Worm (Caenorhabditis elegans) whole organism, mixed stage, embryonic: ENCODE results near the gene cmd-1.

ENCODE experiments used
- M03D4.4 ChIP-seq: sonication (generic microtip); optimal IDR thresholded peaks from 2 replicates; lab custom pipeline; 2017; ENCODE audit warnings: mild to moderate bottlenecking, missing genetic modification characterization, missing compliant biosample characterization
- blmp-1 ChIP-seq: fragments of 150-350 bp; optimal IDR thresholded peaks from 2 replicates; lab custom pipeline; 2014; ENCODE audit warnings: missing biosample characterization, missing genetic modification characterization
- ceh-83 ChIP-seq: fragments of 200-800 bp; sonication (Bioruptor generic); optimal IDR thresholded peaks from 2 replicates; lab custom pipeline; 2018; ENCODE audit warnings: mild to moderate bottlenecking, missing genetic modification characterization, missing compliant biosample characterization
- ces-1 ChIP-seq: fragments of 150-350 bp; optimal IDR thresholded peaks from 2 replicates; lab custom pipeline; 2014; ENCODE audit warnings: missing biosample characterization, missing genetic modification reagents, missing genetic modification characterization
- cnd-1 ChIP-seq: fragments of 200-800 bp; sonication (Bioruptor generic); optimal IDR thresholded peaks from 2 replicates; lab custom pipeline; 2018; ENCODE audit warnings: mild to moderate bottlenecking, missing genetic modification characterization, missing compliant biosample characterization
- drap-1 ChIP-seq: fragments of 200-800 bp; sonication (Bioruptor generic); optimal IDR thresholded peaks from 3 replicates; lab custom pipeline; 2018; ENCODE audit warnings: mild to moderate bottlenecking, missing genetic modification characterization, missing compliant biosample characterization
- elt-1 ChIP-seq: sonication (generic microtip); optimal IDR thresholded peaks from 2 replicates; lab custom pipeline; 2017; ENCODE audit warnings: missing genetic modification characterization, mild to moderate bottlenecking, missing compliant biosample characterization, antibody characterized with exemption, moderate library complexity, borderline replicate concordance; ENCODE audit not compliant: insufficient read depth
- elt-3 ChIP-seq: fragments of 150-350 bp; optimal IDR thresholded peaks from 2 replicates; lab custom pipeline; 2014; ENCODE audit warnings: missing biosample characterization, missing genetic modification characterization
- ham-2 ChIP-seq: fragments of 200-800 bp; sonication (Bioruptor generic); optimal IDR thresholded peaks from 2 replicates; lab custom pipeline; 2018; ENCODE audit warnings: mild to moderate bottlenecking, missing genetic modification characterization, missing compliant biosample characterization
- hlh-1 ChIP-seq: fragments of 150-350 bp; optimal IDR thresholded peaks from 2 replicates; lab custom pipeline; 2014; ENCODE audit warnings: missing biosample characterization, missing genetic modification reagents, missing genetic modification characterization
- lin-13 ChIP-seq: fragments of 150-350 bp; optimal IDR thresholded peaks from 2 replicates; lab custom pipeline; 2014; ENCODE audit warnings: missing biosample characterization, missing genetic modification characterization
- lin-32 ChIP-seq: fragments of 200-800 bp; sonication (Bioruptor generic); optimal IDR thresholded peaks from 2 replicates; lab custom pipeline; 2018; ENCODE audit warnings: mild to moderate bottlenecking, missing genetic modification characterization, missing compliant biosample characterization
- mab-5 ChIP-seq: fragments of 150-350 bp; optimal IDR thresholded peaks from 2 replicates; lab custom pipeline; 2014; ENCODE audit warnings: missing biosample characterization, missing genetic modification characterization
- mep-1 ChIP-seq: fragments of 150-350 bp; optimal IDR thresholded peaks from 2 replicates; lab custom pipeline; 2017; ENCODE audit warnings: missing biosample characterization, missing genetic modification reagents, missing genetic modification characterization, inconsistent platforms
- nhr-12 ChIP-seq: fragments of 150-350 bp; optimal IDR thresholded peaks from 2 replicates; lab custom pipeline; 2014; ENCODE audit warnings: missing biosample characterization, missing genetic modification characterization
- nhr-2 ChIP-seq: fragments of 150-350 bp; optimal IDR thresholded peaks from 2 replicates; lab custom pipeline; 2014; ENCODE audit warnings: missing biosample characterization, missing genetic modification characterization
- nhr-28 ChIP-seq: fragments of 150-350 bp; optimal IDR thresholded peaks from 2 replicates; lab custom pipeline; 2014; ENCODE audit warnings: missing biosample characterization, missing genetic modification characterization
- nhr-76 ChIP-seq: sonication (generic microtip); optimal IDR thresholded peaks from 2 replicates; lab custom pipeline; 2017; ENCODE audit warnings: missing biosample characterization, missing genetic modification characterization
- pha-4 ChIP-seq: fragments of 150-350 bp; optimal IDR thresholded peaks from 2 replicates; lab custom pipeline; 2018; ENCODE audit warnings: missing biosample characterization, missing genetic modification reagents, missing genetic modification characterization
- tbx-8 ChIP-seq: fragments of 200-800 bp; sonication (Bioruptor generic); optimal IDR thresholded peaks from 2 replicates; lab custom pipeline; 2018; ENCODE audit warnings: mild to moderate bottlenecking, missing genetic modification characterization, moderate library complexity, missing compliant biosample characterization
- unc-120 ChIP-seq: sonication (generic microtip); optimal IDR thresholded peaks from 2 replicates; lab custom pipeline; 2017; ENCODE audit warnings: missing genetic modification characterization, missing compliant biosample characterization; ENCODE audit not compliant: poor library complexity, severe bottlenecking
- unc-39 ChIP-seq: fragments of 150-350 bp; optimal IDR thresholded peaks from 2 replicates; lab custom pipeline; 2014; ENCODE audit warnings: missing biosample characterization, missing genetic modification characterization
- unc-62 ChIP-seq: fragments of 150-350 bp; optimal IDR thresholded peaks from 2 replicates; lab custom pipeline; 2014; ENCODE audit warnings: missing biosample characterization, missing genetic modification reagents, missing genetic modification characterization
- zip-8 ChIP-seq: fragments of 150-350 bp; optimal IDR thresholded peaks from 2 replicates; lab custom pipeline; 2014; ENCODE audit warnings: missing biosample characterization, missing genetic modification characterization
- ztf-11 ChIP-seq: fragments of 150-350 bp; optimal IDR thresholded peaks from 2 replicates; lab custom pipeline; 2014; ENCODE audit warnings: missing biosample characterization, missing genetic modification characterization

The cmd-1 gene

ce11 chrV:1155914-1156313 lies at the start of gene cmd-1:
Gene cmd-1, plus strand, starts transcription at chrV:1156271.
- TF ChIP-seq elt-3 (tag; lab: Kevin White, UChicago), result peak; percentile 31
- peak; percentile 39 for TF ChIP-seq ces-1 (GFP tag; lab: Kevin White, UChicago)
- no peak for TF ChIP-seq pha-4 (tag; lab: Kevin White, UChicago)

- no peak for TF ChIP-seq nhr-12
- no peak for TF ChIP-seq tbx-8 (GFP tag; lab: Kevin White, UChicago)
- TF ChIP-seq nhr-28 (tag; lab: Kevin White, UChicago), result no peak
- TF ChIP-seq zip-8 (tag; lab: Kevin White, UChicago), result no peak
- TF ChIP-seq nhr-76 (tag; lab: Kevin White, UChicago), result no peak
- no peak for TF ChIP-seq nhr-2 (tag; lab: Kevin White, UChicago)
- no peak for TF ChIP-seq lin-13 (tag; lab: Kevin White, UChicago)
- no peak for TF ChIP-seq ham-2 (GFP tag; lab: Kevin White, UChicago)
These were observed 43.9 kb upstream of the cmd-1 start for ce11 chrV:1112180-1112579.

- TF ChIP-seq ham-2 (GFP tag; lab: Kevin White, UChicago), result no peak
- no peak for TF ChIP-seq mab-5 (tag; lab: Kevin White, UChicago)
- no peak for TF ChIP-seq cnd-1 (tag; lab: Kevin White, UChicago)
- TF ChIP-seq, all 35 proteins: peak for 0
These were observed 43.4 kb upstream of the cmd-1 start, which contains the start of gene Y50D4B.1 for ce11 chrV:1112658-1113057. Gene Y50D4B.1, plus strand, starts transcription at chrV:1112958.

ce11 chrV:1120101-1120500 lies 36.0 kb upstream of the cmd-1 start:
- no peak for TF ChIP-seq hlh-1 (tag; lab: Kevin White, UChicago)
- TF ChIP-seq lin-32 (GFP tag; lab: Kevin White, UChicago), result no peak
- no peak for TF ChIP-seq mep-1 (tag; lab: Kevin White, UChicago)
- TF ChIP-seq nhr-28 (tag; lab: Kevin White, UChicago), result no peak
- no peak for TF ChIP-seq cnd-1 (tag; lab: Kevin White, UChicago)
- TF ChIP-seq unc-62 (GFP tag; lab: Kevin White, UChicago), result no peak
- no peak for TF ChIP-seq nhr-12
- no peak for TF ChIP-seq nhr-2 (tag; lab: Kevin White, UChicago)
- no peak for TF ChIP-seq drap-1 (GFP tag; lab: Kevin White, UChicago)

ce11 chrV:1131880-1132623 lies 24.0 kb upstream of the cmd-1 start, which contains the start of gene W07B8.4:
Gene W07B8.4, minus strand, starts transcription at chrV:1131930.
- TF ChIP-seq ces-1 (GFP tag; lab: Kevin White, UChicago) (no peak), cnd-1 (tag; lab: Kevin White, UChicago) (no peak), M03D4.4 (tag; lab: Kevin White, UChicago) (no peak), ztf-11 (no peak), unc-120 (no peak), lin-32 (GFP tag; lab: Kevin White, UChicago) (no peak), zip-8 (tag; lab: Kevin White, UChicago) (no peak), pha-4 (tag; lab: Kevin White, UChicago) (no peak)

- no peak for TF ChIP-seq cnd-1 (tag; lab: Kevin White, UChicago)
- no peak for TF ChIP-seq mep-1 (tag; lab: Kevin White, UChicago)
- TF ChIP-seq unc-62 (GFP tag; lab: Kevin White, UChicago), result no peak
- TF ChIP-seq pha-4 (tag; lab: Kevin White, UChicago), result no peak
- TF ChIP-seq, all 35 proteins: peak for 0
These were observed 22.8 kb upstream of the cmd-1 start for ce11 chrV:1133223-1133622.

- TF ChIP-seq mep-1 (tag; lab: Kevin White, UChicago), result no peak
- TF ChIP-seq blmp-1, result no peak
- no peak for TF ChIP-seq unc-39
- no peak for TF ChIP-seq zip-8 (tag; lab: Kevin White, UChicago)
- TF ChIP-seq elt-3 (tag; lab: Kevin White, UChicago), result no peak
- no peak for TF ChIP-seq hlh-1 (tag; lab: Kevin White, UChicago)
- no peak for TF ChIP-seq ceh-83 (GFP tag; lab: Kevin White, UChicago)
- no peak for TF ChIP-seq pha-4 (tag; lab: Kevin White, UChicago)
- no peak for TF ChIP-seq lin-32 (GFP tag; lab: Kevin White, UChicago)
- no peak for TF ChIP-seq nhr-2 (tag; lab: Kevin White, UChicago)
- no peak for TF ChIP-seq elt-1 (tag; lab: Kevin White, UChicago)
These were observed 22.2 kb upstream of the cmd-1 start, which contains the start of gene cpr-5 for ce11 chrV:1133840-1134239. Gene cpr-5, minus strand, starts transcription at chrV:1134036.
